Fruit fly (Drosophila melanogaster): ENCODE measurements around the gene CG13282.

The CG13282 gene

DNA sequence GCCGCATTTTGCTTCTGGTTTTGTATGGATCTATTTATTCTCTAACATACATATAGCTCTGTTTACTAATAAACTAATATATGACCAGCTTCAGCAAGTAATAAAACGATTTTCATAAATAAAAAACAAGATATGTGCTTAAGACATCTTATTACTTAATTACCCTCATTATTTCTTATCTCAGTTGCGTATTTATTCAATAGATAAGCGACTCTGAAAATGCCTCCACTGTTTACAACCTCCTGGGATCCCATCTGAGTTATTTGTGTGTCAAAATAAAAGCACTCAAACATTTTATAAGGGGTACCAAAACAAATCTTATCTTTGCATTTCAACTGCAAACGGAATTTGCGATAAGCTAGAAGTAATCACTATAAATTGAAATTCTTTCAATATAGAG lies 14.6 kb downstream of the CG13282 start (continued):
- no peak for TF ChIP-seq Fer3 (tag; optimal IDR thresholded peaks at IDR 0.05)
- no peak for TF ChIP-seq slp2 (GFP tag; optimal IDR thresholded peaks at IDR 0.05)
- TF ChIP-seq CG6791 (GFP tag; IDR thresholded peaks at IDR 0.05; ENCODE audit: partially characterized antibody): no peak
- TF ChIP-seq ATbp (GFP tag; optimal IDR thresholded peaks at IDR 0.05): peak; percentile 15
- TF ChIP-seq CG11456 (GFP tag; IDR thresholded peaks at IDR 0.05): no peak
- no peak for TF ChIP-seq Asciz (GFP tag; optimal IDR thresholded peaks at IDR 0.05)
- no peak for TF ChIP-seq dm (GFP tag; optimal IDR thresholded peaks at IDR 0.05)
- peak; percentile 25 for TF ChIP-seq gem (tag; optimal IDR thresholded peaks at IDR 0.05)
- peak; percentile 60 for TF ChIP-seq Nf-YC (tag; optimal IDR thresholded peaks at IDR 0.05)
- no peak for TF ChIP-seq en (GFP tag; optimal IDR thresholded peaks at IDR 0.05)
- TF ChIP-seq CG6854 (GFP tag; optimal IDR thresholded peaks at IDR 0.05): no peak
- no peak for TF ChIP-seq CG13123 (GFP tag; optimal IDR thresholded peaks at IDR 0.05)
- TF ChIP-seq CG2712 (tag; optimal IDR thresholded peaks at IDR 0.05): no peak
- no peak for TF ChIP-seq CG1602 (GFP tag; optimal IDR thresholded peaks at IDR 0.05)
- TF ChIP-seq p53 (GFP tag; optimal IDR thresholded peaks at IDR 0.05): no peak
- peak; percentile 16 for TF ChIP-seq pfk (GFP tag; optimal IDR thresholded peaks at IDR 0.05)
- TF ChIP-seq schlank (tag; optimal IDR thresholded peaks at IDR 0.05): peak; percentile 10
- no peak for TF ChIP-seq Dip3 (GFP tag; optimal IDR thresholded peaks at IDR 0.05)
- TF ChIP-seq CG30403 (GFP tag; optimal IDR thresholded peaks at IDR 0.05): no peak
- no peak for TF ChIP-seq CG14860 (GFP tag; IDR thresholded peaks at IDR 0.05; ENCODE audit: partially characterized antibody)
- no peak for TF ChIP-seq corto (GFP tag; optimal IDR thresholded peaks at IDR 0.05)
- no peak for TF ChIP-seq Rx (GFP tag; IDR thresholded peaks at IDR 0.05)
- no peak for TF ChIP-seq CG14441 (GFP tag; IDR thresholded peaks at IDR 0.05)
- TF ChIP-seq Scr (GFP tag; IDR thresholded peaks at IDR 0.05; ENCODE audit: partially characterized antibody): no peak
- no peak for TF ChIP-seq CG3995 (GFP tag; optimal IDR thresholded peaks at IDR 0.05)
- TF ChIP-seq CG6175 (GFP tag; IDR thresholded peaks at IDR 0.05): no peak
- no peak for TF ChIP-seq Ptx1 (GFP tag; IDR thresholded peaks at IDR 0.05)
- TF ChIP-seq CG16863 (GFP tag; optimal IDR thresholded peaks at IDR 0.05): no peak
- TF ChIP-seq Xbp1 (GFP tag; optimal IDR thresholded peaks at IDR 0.05): no peak
- no peak for TF ChIP-seq CG14667 (GFP tag; IDR thresholded peaks at IDR 0.05)
- no peak for TF ChIP-seq NFAT (GFP tag; IDR thresholded peaks at IDR 0.05)
- TF ChIP-seq CG10979 (tag; optimal IDR thresholded peaks at IDR 0.05): no peak
- no peak for TF ChIP-seq run (tag; optimal IDR thresholded peaks at IDR 0.05)
- peak; percentile 37 for TF ChIP-seq CrebB (tag; optimal IDR thresholded peaks at IDR 0.05)
- peak; percentile 50 for TF ChIP-seq unpg (GFP tag; optimal IDR thresholded peaks at IDR 0.05)
- no peak for TF ChIP-seq NfI (GFP tag; optimal IDR thresholded peaks at IDR 0.05)
- TF ChIP-seq CG32767 (GFP tag; IDR thresholded peaks at IDR 0.05): no peak
- no peak for TF ChIP-seq row (GFP tag; IDR thresholded peaks at IDR 0.05)
- TF ChIP-seq CG8478 (optimal IDR thresholded peaks at IDR 0.05): no peak
- no peak for TF ChIP-seq so (GFP tag; IDR thresholded peaks at IDR 0.05)
- no peak for TF ChIP-seq CG5245 (GFP tag; optimal IDR thresholded peaks at IDR 0.05)
- TF ChIP-seq twi (tag; optimal IDR thresholded peaks at IDR 0.05): no peak
- no peak for TF ChIP-seq CG6689 (GFP tag; IDR thresholded peaks at IDR 0.05)
- TF ChIP-seq CG10654 (GFP tag; optimal IDR thresholded peaks at IDR 0.05): no peak
- no peak for TF ChIP-seq jigr1 (GFP tag; IDR thresholded peaks at IDR 0.05)
- no peak for TF ChIP-seq CG1233 (GFP tag; optimal IDR thresholded peaks at IDR 0.05)
- no peak for TF ChIP-seq Dp (GFP tag; optimal IDR thresholded peaks at IDR 0.05)
- TF ChIP-seq nerfin-1 (tag; optimal IDR thresholded peaks at IDR 0.05): no peak
- TF ChIP-seq sna (GFP tag; IDR thresholded peaks at IDR 0.05; ENCODE audit: partially characterized antibody): no peak
- TF ChIP-seq peb (GFP tag; IDR thresholded peaks at IDR 0.05): no peak
- TF ChIP-seq CG9932 (GFP tag; IDR thresholded peaks at IDR 0.05): no peak
- TF ChIP-seq vnd (GFP tag; IDR thresholded peaks at IDR 0.05; ENCODE audit: partially characterized antibody): no peak
- TF ChIP-seq CG11398 (GFP tag; optimal IDR thresholded peaks at IDR 0.05): no peak
